Worm (Caenorhabditis elegans): ENCODE data around the gene ykt-6.

ykt-6 gene

DNA sequence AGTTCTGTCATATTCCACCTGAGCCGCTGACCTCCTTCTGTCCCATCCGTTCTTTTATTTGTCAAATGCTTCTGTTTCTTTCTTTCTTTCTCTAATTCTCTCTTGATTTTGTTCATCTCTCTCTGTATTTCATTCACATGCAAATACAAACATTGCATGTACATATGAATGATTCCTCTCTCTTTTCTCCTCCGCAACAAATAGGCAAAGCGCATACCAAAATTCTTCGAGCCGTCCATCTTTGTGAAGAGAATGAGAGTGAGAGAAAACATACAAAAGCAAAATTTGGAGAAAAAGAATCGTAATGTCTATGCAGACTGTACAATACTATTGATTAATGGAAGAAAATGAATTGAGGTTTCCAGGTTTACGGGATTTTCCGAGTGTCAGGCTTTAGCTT is 30.0 kb upstream of the ykt-6 start:
- TF ChIP-seq nhr-43 (tag; optimal IDR thresholded peaks at IDR 0.05; ENCODE audit: poor library complexity, severe bottlenecking): no peak
- no peak for TF ChIP-seq unc-39 (tag; optimal IDR thresholded peaks at IDR 0.05)
- TF ChIP-seq elt-2 (tag; optimal IDR thresholded peaks at IDR 0.05): peak; percentile 32
- no peak for TF ChIP-seq ceh-82 (tag; optimal IDR thresholded peaks at IDR 0.05)
- TF ChIP-seq pha-4 (tag; optimal IDR thresholded peaks at IDR 0.05): peak; percentile 74

DNA sequence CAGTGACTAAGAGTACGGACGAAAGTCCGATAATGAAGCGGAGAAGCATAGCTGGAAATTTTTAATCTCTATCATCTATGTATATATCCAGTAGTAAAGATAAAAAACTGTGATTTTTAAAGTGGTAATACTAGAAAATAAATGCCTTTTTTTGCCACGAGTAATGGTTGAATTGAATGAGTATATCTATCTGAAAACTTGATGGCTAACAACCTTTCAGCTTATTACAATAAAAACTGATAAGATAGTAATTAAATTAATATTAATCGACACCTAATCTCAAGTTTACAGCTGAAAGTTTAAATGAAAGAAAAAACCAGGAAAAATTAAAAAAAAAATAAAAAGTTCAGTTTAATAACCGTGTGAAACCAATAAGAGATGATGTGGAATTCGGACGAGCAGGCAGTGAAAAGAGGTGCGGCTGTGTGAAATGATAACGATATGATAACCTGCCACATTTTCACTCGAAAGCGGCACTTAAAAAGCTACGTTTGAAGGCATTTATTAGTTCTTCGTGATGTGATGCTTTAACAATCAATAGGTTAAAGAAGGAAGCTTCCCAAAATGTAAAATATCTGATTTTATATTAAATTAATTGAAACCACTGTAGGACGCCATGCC is 27.6 kb upstream of the ykt-6 start, which contains the start of gene nspg-6:
nspg-6 (minus strand) TSS at position 51 of the 621 bp plus-strand sequence.
- no peak for TF ChIP-seq tbx-2 (tag; optimal IDR thresholded peaks at IDR 0.05)
- TF ChIP-seq nhr-12 (tag; optimal IDR thresholded peaks at IDR 0.05): no peak
- TF ChIP-seq nhr-23 (tag; optimal IDR thresholded peaks at IDR 0.05): no peak
- peak; percentile 48 for TF ChIP-seq pqm-1 (tag; optimal IDR thresholded peaks at IDR 0.05)
- no peak for TF ChIP-seq ceh-16 (tag; optimal IDR thresholded peaks at IDR 0.05)
- TF ChIP-seq lin-39 (tag; optimal IDR thresholded peaks at IDR 0.05): no peak
- TF ChIP-seq elt-2 (tag; optimal IDR thresholded peaks at IDR 0.05): peak; percentile 81
- TF ChIP-seq ztf-4 (tag; optimal IDR thresholded peaks at IDR 0.05): no peak
- no peak for TF ChIP-seq R02D3.7 (tag; optimal IDR thresholded peaks at IDR 0.05)

DNA sequence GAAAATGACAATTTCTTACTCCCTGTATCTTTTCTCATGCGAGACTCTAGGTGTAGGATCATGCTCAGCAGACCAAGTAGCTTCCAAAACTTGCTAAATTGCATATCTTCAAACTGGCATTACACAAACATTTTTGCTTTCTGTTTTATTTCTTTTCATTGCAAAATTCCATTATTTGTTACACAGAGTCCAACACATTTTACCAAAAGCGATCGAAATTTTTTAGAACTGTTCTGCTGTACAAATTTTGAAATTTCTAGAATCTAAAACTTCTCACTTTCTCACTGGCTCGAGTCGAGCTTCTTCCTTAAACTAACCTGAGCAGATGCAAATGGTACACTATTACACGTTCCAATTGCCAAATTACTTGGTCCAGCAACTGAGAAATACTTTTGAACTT is 27.1 kb upstream of the ykt-6 start:
- TF ChIP-seq fkh-2 (tag; optimal IDR thresholded peaks at IDR 0.05) (no peak), elt-1 (tag; optimal IDR thresholded peaks at IDR 0.05) (no peak), unc-39 (tag; optimal IDR thresholded peaks at IDR 0.05) (no peak), ZK546.5 (tag; optimal IDR thresholded peaks at IDR 0.05) (no peak), mdl-1 (tag; optimal IDR thresholded peaks at IDR 0.05) (no peak)

DNA sequence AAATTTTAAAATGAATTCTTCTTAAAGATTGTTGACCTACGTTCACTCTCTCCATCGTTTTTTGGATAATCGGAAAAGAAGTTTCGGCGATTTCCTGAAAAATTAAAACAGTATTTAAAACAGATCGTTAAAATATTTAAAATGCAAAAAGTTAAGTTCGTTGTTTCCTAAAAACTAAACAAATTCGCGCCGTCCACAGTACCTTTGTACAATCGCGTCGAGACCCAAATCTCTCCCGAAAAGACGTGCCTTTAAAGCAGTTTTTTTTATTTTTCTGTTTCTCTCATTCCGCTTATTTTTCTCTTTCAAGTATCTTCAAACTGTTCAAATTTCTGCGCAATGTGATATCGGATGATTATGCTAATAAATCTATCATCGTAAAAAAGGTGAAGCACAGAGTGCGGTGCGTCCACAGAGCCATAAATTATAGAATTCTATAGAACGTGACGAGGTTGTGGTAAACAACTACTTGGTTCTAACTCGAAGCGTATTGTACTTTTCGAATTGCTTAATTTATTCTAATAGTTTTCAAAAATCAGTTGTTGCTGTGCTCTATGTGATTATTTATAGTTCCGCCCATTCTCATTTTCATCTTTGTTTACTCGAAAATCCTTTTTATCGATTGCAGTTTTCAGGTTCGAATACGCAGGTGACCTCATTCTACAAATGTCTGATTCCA is 23.4 kb upstream of the ykt-6 start, which contains the start of the genes F56C9.6 and F56C9.3:
F56C9.6 (minus strand) TSS at position 112 of the 679 bp plus-strand sequence.
F56C9.3 (plus strand) TSS at position 629 of the 679 bp plus-strand sequence.
- no peak for TF ChIP-seq ceh-28 (tag; optimal IDR thresholded peaks at IDR 0.05)
- TF ChIP-seq nhr-237 (tag; optimal IDR thresholded peaks at IDR 0.05): no peak
- TF ChIP-seq nhr-12 (tag; optimal IDR thresholded peaks at IDR 0.05): no peak
- TF ChIP-seq nhr-43 (tag; optimal IDR thresholded peaks at IDR 0.05; ENCODE audit: poor library complexity, severe bottlenecking): no peak
- no peak for TF ChIP-seq sea-2 (GFP tag; optimal IDR thresholded peaks at IDR 0.05)
- TF ChIP-seq eor-1 (tag; optimal IDR thresholded peaks at IDR 0.05): no peak
- no peak for TF ChIP-seq nhr-25 (tag; optimal IDR thresholded peaks at IDR 0.05)
- no peak for TF ChIP-seq pqm-1 (tag; optimal IDR thresholded peaks at IDR 0.05)
- no peak for TF ChIP-seq lsy-12 (tag; optimal IDR thresholded peaks at IDR 0.05)
- no peak for TF ChIP-seq aly-2 (tag; optimal IDR thresholded peaks at IDR 0.05)
- no peak for TF ChIP-seq ama-1 (optimal IDR thresholded peaks at IDR 0.05)
- no peak for TF ChIP-seq ceh-82 (tag; optimal IDR thresholded peaks at IDR 0.05)
- no peak for TF ChIP-seq ZK546.5 (tag; optimal IDR thresholded peaks at IDR 0.05)
- no peak for TF ChIP-seq daf-12 (tag; optimal IDR thresholded peaks at IDR 0.05)
- TF ChIP-seq ztf-11 (tag; optimal IDR thresholded peaks at IDR 0.05): no peak
- no peak for TF ChIP-seq nhr-77 (tag; optimal IDR thresholded peaks at IDR 0.05)

DNA sequence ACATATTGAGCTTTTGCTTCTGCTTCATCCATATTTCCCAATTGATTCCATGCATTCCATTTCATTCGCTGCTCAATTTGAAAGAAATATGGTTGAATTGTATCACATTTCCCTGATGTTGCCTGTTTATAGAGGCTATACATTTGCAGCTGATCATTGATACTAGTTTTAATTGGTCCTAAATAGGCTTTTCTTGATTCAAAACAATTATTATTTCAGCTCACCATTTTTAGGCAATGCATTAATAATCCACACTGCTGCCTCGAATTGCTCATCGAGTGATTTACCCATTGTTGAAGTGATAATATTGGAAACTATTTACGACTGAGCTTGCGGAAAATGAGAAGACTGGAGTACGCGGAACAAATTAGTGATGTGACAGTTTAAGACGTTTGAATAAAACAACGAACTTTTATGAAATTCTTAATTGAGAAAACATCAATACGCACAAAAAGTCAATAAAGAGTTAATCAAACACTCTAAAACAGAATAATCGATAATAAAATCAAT is 21.3 kb upstream of the ykt-6 start, which contains the start of gene acbp-4:
acbp-4 (minus strand) TSS at position 510 of the 510 bp plus-strand sequence.
- TF ChIP-seq elt-3 (tag; optimal IDR thresholded peaks at IDR 0.05): no peak
- TF ChIP-seq ceh-28 (tag; optimal IDR thresholded peaks at IDR 0.05): peak; percentile 32
- no peak for TF ChIP-seq jun-1 (tag; optimal IDR thresholded peaks at IDR 0.05)

DNA sequence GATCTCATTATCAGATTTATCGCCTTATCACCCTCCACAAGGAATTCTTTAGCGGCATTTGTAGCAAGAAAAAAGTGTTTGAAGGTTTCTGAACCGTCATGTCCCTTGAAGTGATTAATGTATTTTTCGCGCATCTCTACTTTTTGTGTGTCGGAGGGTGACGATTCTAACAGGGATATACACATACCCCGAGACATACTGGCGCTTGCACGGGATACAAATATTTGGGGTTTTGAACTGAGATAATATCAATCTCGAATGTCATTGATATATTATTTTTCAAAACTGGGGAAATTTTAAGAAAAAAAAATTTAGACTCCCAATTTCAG is 18.2 kb upstream of the ykt-6 start:
- no peak for TF ChIP-seq pha-4 (tag; optimal IDR thresholded peaks at IDR 0.05)
- no peak for TF ChIP-seq hmg-11 (tag; optimal IDR thresholded peaks at IDR 0.05)
- TF ChIP-seq daf-12 (tag; optimal IDR thresholded peaks at IDR 0.05): no peak
- TF ChIP-seq elt-2 (tag; optimal IDR thresholded peaks at IDR 0.05): no peak
- TF ChIP-seq nhr-12 (tag; optimal IDR thresholded peaks at IDR 0.05): no peak
- no peak for TF ChIP-seq lin-15B (tag; optimal IDR thresholded peaks at IDR 0.05)
- no peak for TF ChIP-seq ceh-16 (tag; optimal IDR thresholded peaks at IDR 0.05)
- no peak for TF ChIP-seq pqm-1 (tag; optimal IDR thresholded peaks at IDR 0.05)
- TF ChIP-seq egl-5 (tag; optimal IDR thresholded peaks at IDR 0.05): no peak
- TF ChIP-seq nhr-23 (tag; optimal IDR thresholded peaks at IDR 0.05): peak; percentile 33
- TF ChIP-seq nhr-67 (tag; optimal IDR thresholded peaks at IDR 0.05): no peak
- no peak for TF ChIP-seq ztf-4 (tag; optimal IDR thresholded peaks at IDR 0.05)
- no peak for TF ChIP-seq zag-1 (tag; optimal IDR thresholded peaks at IDR 0.05)
- TF ChIP-seq lin-39 (tag; optimal IDR thresholded peaks at IDR 0.05): no peak
- no peak for TF ChIP-seq fkh-2 (tag; optimal IDR thresholded peaks at IDR 0.05)
- no peak for TF ChIP-seq nhr-77 (tag; optimal IDR thresholded peaks at IDR 0.05)
- no peak for TF ChIP-seq egl-27 (tag; optimal IDR thresholded peaks at IDR 0.05)
- TF ChIP-seq mml-1 (tag; optimal IDR thresholded peaks at IDR 0.05): no peak
- peak; percentile 43 for TF ChIP-seq nhr-43 (tag; optimal IDR thresholded peaks at IDR 0.05; ENCODE audit: poor library complexity, severe bottlenecking)
- no peak for TF ChIP-seq unc-39 (tag; optimal IDR thresholded peaks at IDR 0.05)
- no peak for TF ChIP-seq lsy-12 (tag; optimal IDR thresholded peaks at IDR 0.05)
- peak in 1 of 3 experiments; percentile 13 for TF ChIP-seq elt-3 (tag; optimal IDR thresholded peaks at IDR 0.05)
- no peak for TF ChIP-seq fos-1 (tag; optimal IDR thresholded peaks at IDR 0.05)
- no peak for TF ChIP-seq skn-1 (tag; optimal IDR thresholded peaks at IDR 0.05)
- TF ChIP-seq nhr-25 (tag; optimal IDR thresholded peaks at IDR 0.05): peak; percentile 30
